Worm (Caenorhabditis elegans) whole organism, L3 larva: Measurements from ENCODE around the gene wdr-48.

Experiments
- aly-2 ChIP-seq: fragments of 150-350 bp; optimal IDR thresholded peaks from 2 replicates; lab custom pipeline; 2014; ENCODE audit warnings: missing biosample characterization, missing genetic modification characterization
- elt-3 ChIP-seq, 3 experiments: fragments of 150-350 bp in 1 of 3; sonication (generic microtip) in 2 of 3; optimal IDR thresholded peaks; 2 replicates in 2 of 3; 4 replicates in 1 of 3; lab custom pipeline; 2014 to 2017; ENCODE audit warnings: missing biosample characterization in 3 of 3, missing genetic modification characterization in 3 of 3
- fkh-10 ChIP-seq: sonication (generic microtip); optimal IDR thresholded peaks from 2 replicates; lab custom pipeline; 2017; ENCODE audit warnings: missing biosample characterization, missing genetic modification reagents, missing genetic modification characterization
- fkh-2 ChIP-seq: fragments of 150-350 bp; optimal IDR thresholded peaks from 2 replicates; lab custom pipeline; 2014; ENCODE audit warnings: missing biosample characterization, missing genetic modification reagents, missing genetic modification characterization
- fos-1 ChIP-seq: fragments of 150-350 bp; optimal IDR thresholded peaks from 2 replicates; lab custom pipeline; 2014; ENCODE audit warnings: missing biosample characterization, missing genetic modification characterization
- mdl-1 ChIP-seq: fragments of 150-350 bp; optimal IDR thresholded peaks from 2 replicates; lab custom pipeline; 2014; ENCODE audit warnings: missing biosample characterization, missing genetic modification characterization
- nhr-12 ChIP-seq: fragments of 150-350 bp; optimal IDR thresholded peaks from 2 replicates; lab custom pipeline; 2014; ENCODE audit warnings: missing biosample characterization, missing genetic modification characterization
- nhr-237 ChIP-seq: fragments of 150-350 bp; optimal IDR thresholded peaks from 2 replicates; lab custom pipeline; 2014; ENCODE audit warnings: missing biosample characterization, missing genetic modification characterization
- nhr-25 ChIP-seq: sonication (generic microtip); optimal IDR thresholded peaks from 2 replicates; lab custom pipeline; 2017; ENCODE audit warnings: missing biosample characterization, missing genetic modification characterization
- nhr-28 ChIP-seq: fragments of 150-350 bp; optimal IDR thresholded peaks from 2 replicates; lab custom pipeline; 2014; ENCODE audit warnings: missing biosample characterization, missing genetic modification characterization
- nhr-76 ChIP-seq: fragments of 150-350 bp; sonication (generic microtip); optimal IDR thresholded peaks from 5 replicates; lab custom pipeline; 2014; ENCODE audit warnings: missing biosample characterization, missing genetic modification characterization
- pha-4 ChIP-seq: fragments of 150-350 bp; optimal IDR thresholded peaks from 2 replicates; lab custom pipeline; 2014; ENCODE audit warnings: missing biosample characterization, missing genetic modification reagents, missing genetic modification characterization
- snpc-4 ChIP-seq: fragments of 150-350 bp; optimal IDR thresholded peaks from 2 replicates; lab custom pipeline; 2014; ENCODE audit warnings: missing biosample characterization, missing genetic modification characterization
- tbx-2 ChIP-seq: sonication (generic microtip); optimal IDR thresholded peaks from 2 replicates; lab custom pipeline; 2016; ENCODE audit warnings: mild to moderate bottlenecking, missing genetic modification characterization, missing compliant biosample characterization

DNA sequence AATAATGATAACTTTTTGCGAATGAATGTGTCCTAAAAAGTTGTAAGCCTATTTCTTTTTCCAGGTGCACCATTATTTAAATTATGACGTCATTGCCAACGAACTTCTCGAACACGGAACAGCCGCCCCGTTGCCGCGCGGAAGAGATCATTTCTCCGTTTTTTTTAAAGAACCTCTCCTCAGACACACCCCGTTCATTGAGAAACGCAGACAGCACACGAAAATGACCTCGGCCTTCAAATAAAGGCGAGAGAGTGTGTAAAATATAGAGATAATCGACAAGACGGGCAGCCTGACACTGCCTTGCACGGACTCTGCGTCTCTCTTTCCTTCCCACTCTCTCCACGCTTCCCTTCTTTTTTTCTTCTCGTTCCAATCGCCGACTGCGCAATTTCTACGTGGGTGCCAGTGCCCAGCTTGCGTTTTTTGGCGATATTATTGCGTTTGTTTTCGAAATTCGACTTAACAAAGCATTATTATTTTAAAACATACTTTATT is 18.2 kb upstream of the wdr-48 start:
- TF ChIP-seq tbx-2 (peak; percentile 34), fkh-10 (GFP tag; lab: Kevin White, UChicago) (no peak), snpc-4 (tag; lab: Kevin White, UChicago) (peak; percentile 36), nhr-28 (tag; lab: Kevin White, UChicago) (no peak), mdl-1 (tag; lab: Kevin White, UChicago) (peak; percentile 11), fos-1 (tag; lab: Kevin White, UChicago) (no peak), nhr-12 (no peak), nhr-25 (peak; percentile 97), aly-2 (tag; lab: Kevin White, UChicago) (no peak), elt-3 (tag; optimal IDR thresholded peaks at IDR 0.05; lab: Kevin White, UChicago) (peak in 1 of 3 experiments; percentile 60), fkh-2 (tag; lab: Kevin White, UChicago) (no peak), pha-4 (tag; lab: Kevin White, UChicago) (peak; percentile 83), nhr-237 (tag; lab: Kevin White, UChicago) (no peak), nhr-76 (tag; lab: Kevin White, UChicago) (no peak)
